ENCODE assay signal across 1 worm cellular context in genomic region chrIV:9676535-9676934, ce11.
TF ChIP-seq lines count a peak whose summit lies in the region.

No protein-coding gene starts in this region.

TF ChIP-seq in whole organism, L4 larva, 104 proteins besides CTCF, POLR2A, EP300 and RAD21 (continued from another document):
- TF ChIP-seq hif-1 (tag; optimal IDR thresholded peaks at IDR 0.05; lab: Kevin White, UChicago) (peak in 1 of 2 experiments; percentile 35), attf-4 (tag; optimal IDR thresholded peaks at IDR 0.05; lab: Kevin White, UChicago) (no peak), ZK337.2 (GFP tag; IDR thresholded peaks at IDR 0.05; lab: Robert Waterston, UW) (no peak), tag-97 (GFP tag; IDR thresholded peaks at IDR 0.05; lab: Robert Waterston, UW) (no peak), nhr-102 (tag; optimal IDR thresholded peaks at IDR 0.05; lab: Kevin White, UChicago) (peak; percentile 23)
